Worm (Caenorhabditis elegans): ENCODE measurements around the gene F01F1.2.

Gene F01F1.2

DNA sequence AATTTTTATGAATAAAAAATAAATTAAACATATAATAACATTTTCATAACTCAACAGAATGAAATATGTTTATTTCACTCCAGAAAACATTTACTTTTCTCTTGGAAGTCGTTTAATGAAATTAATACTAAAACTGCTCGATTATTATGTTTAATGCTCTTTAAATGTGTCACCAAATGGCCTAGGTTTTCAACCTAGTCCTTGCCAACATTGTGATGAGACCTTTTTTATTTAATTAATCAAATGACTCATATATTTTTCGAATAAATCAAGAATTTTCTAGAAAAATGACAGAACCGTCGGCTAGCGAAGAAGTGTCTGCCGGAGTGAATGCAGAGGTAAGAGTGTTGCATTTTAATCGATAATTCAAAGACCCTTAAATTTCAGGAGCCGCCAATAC is 14.1 kb upstream of the F01F1.2 start, which contains the start of gene rabn-5:
rabn-5 (plus strand) TSS at position 284 of the 400 bp plus-strand sequence.
- TF ChIP-seq hlh-30 (tag; optimal IDR thresholded peaks at IDR 0.05; ENCODE audit: insufficient read depth) (peak; percentile 40), ZK337.2 (GFP tag; IDR thresholded peaks at IDR 0.05) (no peak), mes-2 (tag; optimal IDR thresholded peaks at IDR 0.05; ENCODE audit: poor library complexity, severe bottlenecking) (peak; percentile 64)

DNA sequence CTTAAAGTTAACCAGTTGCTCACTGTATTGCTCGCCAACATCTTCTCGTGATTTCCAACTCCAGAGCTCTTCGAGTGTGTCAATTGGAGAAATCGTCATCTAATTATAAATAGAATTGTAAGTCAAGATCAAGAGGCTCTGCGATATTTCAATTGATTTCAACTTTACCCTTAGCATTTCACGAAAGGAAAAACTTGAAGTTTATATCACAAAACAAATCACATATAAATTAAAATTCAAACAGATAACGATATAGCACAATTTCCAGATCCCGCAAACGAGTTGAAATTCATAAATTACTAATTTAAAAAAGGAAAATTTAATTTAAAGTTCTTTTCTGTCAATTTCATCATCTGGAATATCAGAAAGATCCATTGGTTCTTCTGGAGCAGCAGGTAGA is 10.0 kb upstream of the F01F1.2 start, which contains the start of gene eng-1:
eng-1 (minus strand) TSS at position 101 of the 400 bp plus-strand sequence.
- TF ChIP-seq T26A8.4 (GFP tag; IDR thresholded peaks at IDR 0.05), result no peak
- no peak for TF ChIP-seq mxl-3 (GFP tag; optimal IDR thresholded peaks at IDR 0.05)
- no peak for TF ChIP-seq lin-15B (tag; optimal IDR thresholded peaks at IDR 0.05)
- TF ChIP-seq aha-1 (tag), result peak; percentile 58
- TF ChIP-seq tag-97 (GFP tag; IDR thresholded peaks at IDR 0.05), result no peak

DNA sequence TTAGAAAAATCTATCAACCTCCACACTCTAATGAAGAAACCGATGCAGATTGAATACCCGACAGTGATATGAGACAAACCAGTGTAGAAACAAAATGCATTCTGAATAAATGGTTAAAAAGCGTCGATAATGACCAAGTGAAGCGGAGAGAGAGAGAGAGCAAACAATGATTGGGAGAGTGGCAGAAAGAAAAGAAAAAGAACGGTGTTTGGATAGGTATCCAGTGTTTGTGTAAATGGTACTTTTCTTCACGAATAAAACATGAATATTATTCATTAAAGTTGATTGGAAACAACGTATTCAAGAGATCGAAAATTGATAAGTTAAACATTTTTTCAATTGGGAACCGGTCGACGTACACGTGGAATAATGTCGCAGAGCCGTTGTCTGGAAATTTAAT is 8.9 kb upstream of the F01F1.2 start, which contains the start of gene F01F1.15:
F01F1.15 (minus strand) TSS at position 101 of the 400 bp plus-strand sequence.
- no peak for TF ChIP-seq fos-1 (tag; optimal IDR thresholded peaks at IDR 0.05)

DNA sequence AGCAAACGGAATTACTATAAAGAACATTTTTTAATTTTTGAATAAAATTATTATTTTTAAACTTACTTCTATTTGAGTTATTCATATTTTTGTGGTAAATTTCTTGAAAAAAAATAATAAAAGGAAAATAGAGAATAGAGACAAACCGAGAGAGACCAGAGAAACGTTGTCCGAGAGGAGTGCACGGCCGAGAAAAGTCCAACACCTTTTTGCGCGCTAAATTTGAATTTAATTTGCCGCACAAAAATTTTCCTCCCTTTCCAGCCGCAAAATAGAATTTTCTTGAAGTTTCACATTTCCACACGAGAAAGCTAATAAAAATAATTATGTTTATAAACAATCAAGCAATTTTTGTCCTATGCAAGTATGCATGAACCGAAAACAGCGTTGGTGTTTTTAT is 6.6 kb upstream of the F01F1.2 start, which contains the start of the genes F01F1.11 and F01F1.3:
F01F1.11 (minus strand) TSS at position 118 of the 400 bp plus-strand sequence.
F01F1.3 (plus strand) TSS at position 179 of the 400 bp plus-strand sequence.
- no peak for TF ChIP-seq Y75B8A.6 (GFP tag; IDR thresholded peaks at IDR 0.05)
- TF ChIP-seq lir-3 (tag; optimal IDR thresholded peaks at IDR 0.05), result no peak
- TF ChIP-seq mxl-2 (GFP tag; conservative IDR thresholded peaks at IDR 0.05), result no peak
- TF ChIP-seq ceh-28 (tag; optimal IDR thresholded peaks at IDR 0.05), result no peak
- TF ChIP-seq sdz-12 (GFP tag; optimal IDR thresholded peaks at IDR 0.05), result no peak
- no peak for TF ChIP-seq dmd-8 (GFP tag; IDR thresholded peaks at IDR 0.05)
- TF ChIP-seq zag-1 (tag; optimal IDR thresholded peaks at IDR 0.05), result no peak
- TF ChIP-seq skn-1 (tag; optimal IDR thresholded peaks at IDR 0.05), result no peak
- TF ChIP-seq daf-19 (GFP tag; conservative IDR thresholded peaks at IDR 0.05), result no peak
- no peak for TF ChIP-seq php-3 (GFP tag; IDR thresholded peaks at IDR 0.05)
- no peak for TF ChIP-seq cey-2 (tag; optimal IDR thresholded peaks at IDR 0.05; ENCODE audit: borderline replicate concordance, insufficient read depth)
- TF ChIP-seq Y48G9A.11 (GFP tag; IDR thresholded peaks at IDR 0.05), result peak; percentile 72
- no peak for TF ChIP-seq spr-1 (tag; optimal IDR thresholded peaks at IDR 0.05)
- TF ChIP-seq nhr-41 (GFP tag; IDR thresholded peaks at IDR 0.05), result no peak
- no peak for TF ChIP-seq aha-1 (tag)
- no peak for TF ChIP-seq daf-8 (GFP tag; IDR thresholded peaks at IDR 0.05)
- peak; percentile 26 for TF ChIP-seq lin-13 (GFP tag; optimal IDR thresholded peaks at IDR 0.05)
- TF ChIP-seq nhr-11 (tag; optimal IDR thresholded peaks at IDR 0.05), result no peak
- peak; percentile 62 for TF ChIP-seq nhr-6 (tag; optimal IDR thresholded peaks at IDR 0.05)
- TF ChIP-seq saeg-2 (GFP tag; IDR thresholded peaks at IDR 0.05), result no peak
- peak; percentile 83 for TF ChIP-seq unc-130 (GFP tag; optimal IDR thresholded peaks at IDR 0.05)
- no peak for TF ChIP-seq Y105C5A.15 (GFP tag; IDR thresholded peaks at IDR 0.05)
- TF ChIP-seq lin-29 (GFP tag; IDR thresholded peaks at IDR 0.05), result no peak
- no peak for TF ChIP-seq fos-1 (tag; optimal IDR thresholded peaks at IDR 0.05)
- no peak for TF ChIP-seq unc-39 (tag; optimal IDR thresholded peaks at IDR 0.05)
- no peak for TF ChIP-seq ceh-62 (tag; optimal IDR thresholded peaks at IDR 0.05)
- peak; percentile 51 for TF ChIP-seq hlh-11 (tag; optimal IDR thresholded peaks at IDR 0.05)
- TF ChIP-seq T20F7.1 (GFP tag; optimal IDR thresholded peaks at IDR 0.05), result peak; percentile 61
- peak; percentile 9 for TF ChIP-seq nhr-48 (tag; optimal IDR thresholded peaks at IDR 0.05)
- TF ChIP-seq zfp-3 (GFP tag; conservative IDR thresholded peaks at IDR 0.05), result no peak; the same call in 1 of the 2 replicates
- no peak for TF ChIP-seq egl-43 (GFP tag; IDR thresholded peaks at IDR 0.05)
- TF ChIP-seq nhr-28 (tag; optimal IDR thresholded peaks at IDR 0.05), result peak; percentile 41
- no peak for TF ChIP-seq ctbp-1 (GFP tag; IDR thresholded peaks at IDR 0.05)
- no peak for TF ChIP-seq daf-12 (tag; optimal IDR thresholded peaks at IDR 0.05)
- TF ChIP-seq zip-2 (tag; optimal IDR thresholded peaks at IDR 0.05), result no peak
- TF ChIP-seq tra-1 (GFP tag; IDR thresholded peaks at IDR 0.05), result 0 out of 2 replicates have a peak, but pooled peaks have one; percentile 40
- TF ChIP-seq dpl-1 (GFP tag; optimal IDR thresholded peaks at IDR 0.05), result peak; percentile 98
- TF ChIP-seq jun-1 (tag; optimal IDR thresholded peaks at IDR 0.05), result no peak
- no peak for TF ChIP-seq fkh-10 (GFP tag; optimal IDR thresholded peaks at IDR 0.05)
- no peak for TF ChIP-seq R02D3.7 (tag; optimal IDR thresholded peaks at IDR 0.05)
